Worm (Caenorhabditis elegans) whole organism, young adult: ENCODE data around the gene R74.2.
A peak's percentile ranks its signal among the peaks of the same experiment; 100 is the strongest.

ENCODE experiments used
- B0336.3 ChIP-seq: fragments of 200-800 bp; sonication (Bioruptor generic); IDR thresholded peaks from 2 replicates; pipeline ENCODE4 v1.3.6; 2022; ENCODE audit warnings: missing genetic modification characterization, missing compliant biosample characterization
- F10E7.11 ChIP-seq: sonication (generic microtip); optimal IDR thresholded peaks from 2 replicates; lab custom pipeline; 2017; ENCODE audit warnings: mild to moderate bottlenecking, missing genetic modification characterization, moderate library complexity, missing compliant biosample characterization
- F23B12.7 ChIP-seq: sonication (generic microtip); optimal IDR thresholded peaks from 2 replicates; lab custom pipeline; 2017; ENCODE audit warnings: missing genetic modification characterization, mild to moderate bottlenecking, missing compliant biosample characterization, antibody characterized with exemption, moderate library complexity; ENCODE audit not compliant: insufficient read depth
- F33H1.4 ChIP-seq: fragments of 200-800 bp; sonication (Bioruptor generic); IDR thresholded peaks from 2 replicates; pipeline ENCODE4 v1.3.6; 2022; ENCODE audit warnings: missing genetic modification reagents, missing genetic modification characterization, missing compliant biosample characterization
- F39B2.1 ChIP-seq: fragments of 200-800 bp; sonication (Bioruptor generic); IDR thresholded peaks from 2 replicates; pipeline ENCODE4 v1.3.6; 2022; ENCODE audit warnings: missing genetic modification reagents, missing genetic modification characterization, missing compliant biosample characterization
- F57C9.4 ChIP-seq: sonication (generic microtip); optimal IDR thresholded peaks from 2 replicates; lab custom pipeline; 2017; ENCODE audit warnings: mild to moderate bottlenecking, missing genetic modification characterization, missing compliant biosample characterization
- Y53G8AR.9 ChIP-seq: fragments of 200-800 bp; sonication (Bioruptor generic); conservative IDR thresholded peaks from 2 replicates; pipeline ENCODE4 v1.3.6; 2022; ENCODE audit warnings: missing genetic modification reagents, missing genetic modification characterization, missing compliant biosample characterization
- Y95B8A.8 ChIP-seq: fragments of 200-800 bp; sonication (Bioruptor generic); IDR thresholded peaks from 2 replicates; pipeline ENCODE4 v1.3.6; 2022; ENCODE audit warnings: missing genetic modification reagents, missing genetic modification characterization, missing compliant biosample characterization
- akir-1 ChIP-seq: fragments of 200-800 bp; sonication (Bioruptor generic); optimal IDR thresholded peaks from 2 replicates; lab custom pipeline; 2018; ENCODE audit warnings: mild to moderate bottlenecking, missing genetic modification characterization, moderate library complexity, missing compliant biosample characterization
- aptf-3 ChIP-seq: fragments of 200-800 bp; sonication (Bioruptor generic); IDR thresholded peaks from 2 replicates; pipeline ENCODE4 v1.3.6; 2022; ENCODE audit warnings: missing genetic modification characterization, missing compliant biosample characterization
- atf-7 ChIP-seq: sonication (generic microtip); optimal IDR thresholded peaks from 2 replicates; lab custom pipeline; 2017; ENCODE audit warnings: mild to moderate bottlenecking, missing genetic modification characterization, missing compliant biosample characterization
- athp-1 ChIP-seq: sonication (generic microtip); optimal IDR thresholded peaks from 2 replicates; lab custom pipeline; 2017; ENCODE audit warnings: mild to moderate bottlenecking, missing genetic modification characterization, missing compliant biosample characterization
- attf-6 ChIP-seq: fragments of 200-800 bp; sonication (Bioruptor generic); IDR thresholded peaks from 2 replicates; pipeline ENCODE4 v1.3.6; 2022; ENCODE audit warnings: missing genetic modification reagents, missing genetic modification characterization, missing compliant biosample characterization
- bed-2 ChIP-seq: fragments of 200-800 bp; sonication (Bioruptor generic); IDR thresholded peaks from 2 replicates; pipeline ENCODE4 v1.3.6; 2022; ENCODE audit warnings: missing genetic modification reagents, missing genetic modification characterization, missing compliant biosample characterization
- ccch-3 ChIP-seq: fragments of 200-800 bp; sonication (Bioruptor generic); optimal IDR thresholded peaks from 2 replicates; lab custom pipeline; 2018; ENCODE audit warnings: mild to moderate bottlenecking, missing genetic modification characterization, missing compliant biosample characterization
- cebp-1 ChIP-seq, 2 experiments: fragments of 200-800 bp in 1 of 2; sonication (Bioruptor generic) in 1 of 2; sonication (generic microtip) in 1 of 2; IDR thresholded peaks in 1 of 2; optimal IDR thresholded peaks in 1 of 2; 2 replicates each; pipeline versions ENCODE4 v1.3.6 to Lab custom; 2017 to 2022; ENCODE audit warnings: missing compliant biosample characterization in 2 of 2, missing genetic modification characterization in 2 of 2, mild to moderate bottlenecking in 1 of 2, missing genetic modification reagents in 1 of 2, moderate library complexity in 1 of 2
- ceh-27 ChIP-seq: fragments of 200-800 bp; sonication (Bioruptor generic); optimal IDR thresholded peaks from 2 replicates; lab custom pipeline; 2018; ENCODE audit warnings: mild to moderate bottlenecking, missing genetic modification characterization, moderate library complexity, missing compliant biosample characterization
- ceh-79 ChIP-seq: sonication (generic microtip); optimal IDR thresholded peaks from 2 replicates; lab custom pipeline; 2017; ENCODE audit warnings: mild to moderate bottlenecking, missing genetic modification characterization, missing compliant biosample characterization
- ekl-4 ChIP-seq: fragments of 200-800 bp; sonication (Bioruptor generic); IDR thresholded peaks from 2 replicates; pipeline ENCODE4 v1.3.6; 2022; ENCODE audit warnings: missing genetic modification reagents, missing genetic modification characterization, missing compliant biosample characterization
- hmg-1.2 ChIP-seq: fragments of 200-800 bp; sonication (Bioruptor generic); IDR thresholded peaks from 2 replicates; pipeline ENCODE4 v1.3.6; 2022; ENCODE audit warnings: missing genetic modification reagents, missing genetic modification characterization, missing compliant biosample characterization
- hsf-1 ChIP-seq: fragments of 200-800 bp; sonication (Bioruptor generic); IDR thresholded peaks from 2 replicates; pipeline ENCODE4 v1.3.6; 2022; ENCODE audit warnings: missing genetic modification reagents, missing genetic modification characterization, missing compliant biosample characterization
- let-526 ChIP-seq: fragments of 200-800 bp; sonication (Bioruptor generic); IDR thresholded peaks from 2 replicates; pipeline ENCODE4 v1.3.6; 2022; ENCODE audit warnings: missing genetic modification reagents, missing genetic modification characterization, missing compliant biosample characterization
- let-607 ChIP-seq, 2 experiments: fragments of 200-800 bp in 1 of 2; sonication (Bioruptor generic) in 1 of 2; sonication (generic microtip) in 1 of 2; optimal IDR thresholded peaks; 2 replicates each; lab custom pipeline; 2016 to 2018; ENCODE audit warnings: mild to moderate bottlenecking in 2 of 2, missing compliant biosample characterization in 2 of 2, missing genetic modification characterization in 2 of 2, moderate library complexity in 2 of 2, missing genotype in 1 of 2
- lin-35 ChIP-seq, 3 experiments: fragments of 150-350 bp in 2 of 3; sonication (generic microtip) in 1 of 3; optimal IDR thresholded peaks; 2 replicates each; lab custom pipeline; 2014 to 2018; ENCODE audit warnings: missing biosample characterization in 3 of 3, missing genetic modification characterization in 3 of 3, missing genetic modification reagents in 3 of 3
- lin-54 ChIP-seq: fragments of 200-800 bp; sonication (Bioruptor generic); optimal IDR thresholded peaks from 2 replicates; lab custom pipeline; 2018; ENCODE audit warnings: mild to moderate bottlenecking, missing genetic modification characterization, missing compliant biosample characterization
- lsl-1 ChIP-seq: fragments of 200-800 bp; sonication (Bioruptor generic); optimal IDR thresholded peaks from 2 replicates; lab custom pipeline; 2018; ENCODE audit warnings: mild to moderate bottlenecking, missing genetic modification characterization, moderate library complexity, missing compliant biosample characterization
- madf-3 ChIP-seq: fragments of 200-800 bp; sonication (Bioruptor generic); IDR thresholded peaks from 2 replicates; pipeline ENCODE4 v1.3.6; 2022; ENCODE audit warnings: missing genetic modification reagents, missing genetic modification characterization, missing compliant biosample characterization
- madf-6 ChIP-seq: fragments of 200-800 bp; sonication (Bioruptor generic); IDR thresholded peaks from 2 replicates; pipeline ENCODE4 v1.3.6; 2022; ENCODE audit warnings: missing genetic modification reagents, missing genetic modification characterization, missing compliant biosample characterization
- snpc-4 ChIP-seq, 5 experiments: fragments of 150-350 bp in 1 of 5; sonication (generic microtip) in 4 of 5; optimal IDR thresholded peaks; 2 replicates each; lab custom pipeline; 2014 to 2018; ENCODE audit warnings: missing genetic modification characterization in 5 of 5, missing biosample characterization in 3 of 5, antibody characterized with exemption in 2 of 5, mild to moderate bottlenecking in 2 of 5, missing compliant biosample characterization in 2 of 5, missing genotype in 2 of 5, moderate library complexity in 2 of 5, missing genetic modification reagents in 1 of 5
- zfh-2 ChIP-seq: fragments of 200-800 bp; sonication (Bioruptor generic); conservative IDR thresholded peaks from 2 replicates; pipeline ENCODE4 v1.3.6; 2022; ENCODE audit warnings: missing genetic modification reagents, missing genetic modification characterization, missing compliant biosample characterization
- zim-3 ChIP-seq: sonication (generic microtip); optimal IDR thresholded peaks from 2 replicates; lab custom pipeline; 2017; ENCODE audit warnings: mild to moderate bottlenecking, missing genetic modification characterization, moderate library complexity, missing compliant biosample characterization
- ztf-18 ChIP-seq: sonication (generic microtip); optimal IDR thresholded peaks from 2 replicates; lab custom pipeline; 2016; ENCODE audit warnings: missing genotype, mild to moderate bottlenecking, missing genetic modification characterization, missing compliant biosample characterization
- ztf-22 ChIP-seq: fragments of 200-800 bp; sonication (Bioruptor generic); optimal IDR thresholded peaks from 2 replicates; lab custom pipeline; 2018; ENCODE audit warnings: mild to moderate bottlenecking, missing genetic modification characterization, moderate library complexity, missing compliant biosample characterization
- ztf-6 ChIP-seq: fragments of 200-800 bp; sonication (Bioruptor generic); IDR thresholded peaks from 2 replicates; pipeline ENCODE4 v1.3.6; 2022; ENCODE audit warnings: missing genetic modification reagents, missing genetic modification characterization, missing compliant biosample characterization

The R74.2 gene

DNA sequence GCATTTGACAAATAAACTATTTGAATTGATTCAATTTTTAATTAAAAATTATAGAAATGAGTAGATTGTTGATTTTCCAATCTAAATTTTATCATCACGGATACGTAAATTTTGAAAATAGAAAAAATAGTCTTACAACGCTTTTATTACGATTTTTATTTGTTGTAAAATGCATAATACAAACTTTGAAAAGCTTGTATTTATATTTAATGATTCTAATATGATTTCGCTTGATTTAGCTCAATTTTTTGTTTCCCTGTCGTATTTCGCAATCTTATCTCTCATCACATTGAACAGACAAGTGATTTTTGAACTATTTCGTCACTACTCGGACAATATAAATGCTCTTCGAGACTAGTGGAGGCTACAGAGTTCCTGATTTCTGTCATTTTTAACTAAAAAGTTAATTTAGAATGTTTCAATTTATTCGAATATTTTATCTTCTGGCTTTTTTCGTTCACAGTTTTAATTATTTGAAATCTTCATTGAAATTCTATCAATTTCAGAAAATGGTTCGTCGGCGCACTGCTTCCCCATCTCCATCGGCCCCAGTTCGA lies 36.3 kb upstream of the R74.2 start, which contains the start of the genes wht-3 and har-1:
Gene wht-3 (minus strand): TSS at position 51 of the 557 bp plus-strand sequence.
Gene har-1 (plus strand): TSS at position 507 of the 557 bp plus-strand sequence.
- TF ChIP-seq snpc-4 (GFP tag; optimal IDR thresholded peaks at IDR 0.05; lab: Kevin White, UChicago) (no peak), snpc-4 (tag; optimal IDR thresholded peaks at IDR 0.05; lab: Kevin White, UChicago) (no peak), let-526 (GFP tag; lab: Robert Waterston, UW) (no peak), lin-35 (GFP tag; optimal IDR thresholded peaks at IDR 0.05; lab: Kevin White, UChicago) (no peak), madf-6 (GFP tag; lab: Robert Waterston, UW) (peak; percentile 34), B0336.3 (GFP tag; lab: Robert Waterston, UW) (0 out of 2 replicates have a peak, but pooled peaks have one; percentile 35), Y95B8A.8 (GFP tag; lab: Robert Waterston, UW) (no peak), hmg-1.2 (0 out of 2 replicates have a peak, but pooled peaks have one; percentile 4), ceh-79 (tag; lab: Kevin White, UChicago) (peak; percentile 74), F23B12.7 (no peak), let-607 (tag; optimal IDR thresholded peaks at IDR 0.05; lab: Kevin White, UChicago) (no peak), aptf-3 (no peak), hsf-1 (GFP tag; lab: Robert Waterston, UW) (peak; percentile 60; the same call in 1 of the 2 replicates), F57C9.4 (tag; lab: Kevin White, UChicago) (no peak), athp-1 (tag; lab: Kevin White, UChicago) (no peak), ceh-27 (GFP tag; lab: Kevin White, UChicago) (no peak), cebp-1 (GFP tag; IDR thresholded peaks at IDR 0.05; lab: Robert Waterston, UW) (peak; percentile 91), cebp-1 (tag; optimal IDR thresholded peaks at IDR 0.05; lab: Kevin White, UChicago) (peak; percentile 98), ztf-22 (GFP tag; lab: Kevin White, UChicago) (no peak), ekl-4 (0 out of 2 replicates have a peak, but pooled peaks have one; percentile 37), atf-7 (peak; percentile 36), lin-54 (GFP tag; lab: Kevin White, UChicago) (peak; percentile 28), F39B2.1 (GFP tag; lab: Robert Waterston, UW) (0 out of 2 replicates have a peak, but pooled peaks have one; percentile 15), zim-3 (tag; lab: Kevin White, UChicago) (no peak), akir-1 (GFP tag; lab: Kevin White, UChicago) (no peak), F10E7.11 (tag; lab: Kevin White, UChicago) (no peak), Y53G8AR.9 (GFP tag; lab: Robert Waterston, UW) (no peak)
- TF ChIP-seq, all 124 proteins: peak for 10

ce11 chrIII:4152309-4152708 lies 35.7 kb upstream of the R74.2 start:
- TF ChIP-seq F23B12.7 (no peak), zfh-2 (GFP tag; lab: Robert Waterston, UW) (peak; percentile 72; the same call in 1 of the 2 replicates)

DNA sequence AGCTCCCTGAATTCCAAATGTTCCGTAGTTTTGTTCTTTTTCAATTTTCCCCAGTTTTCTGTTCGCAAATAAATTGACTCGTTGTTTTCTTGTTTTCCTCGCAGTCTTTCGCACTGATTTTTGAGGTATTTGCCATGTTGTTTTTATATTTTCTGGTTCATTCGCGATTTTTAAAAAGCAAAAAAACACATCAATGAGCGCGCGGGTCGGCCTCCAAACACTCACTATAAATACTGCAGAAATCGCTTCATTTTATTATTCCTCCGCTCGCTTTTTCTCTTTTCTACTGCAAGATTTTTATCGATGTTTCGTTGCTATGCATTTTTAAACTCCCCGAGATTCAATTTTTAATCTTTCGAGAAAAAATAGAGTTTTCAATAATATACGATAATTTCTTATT lies 35.1 kb upstream of the R74.2 start:
- no peak for TF ChIP-seq cebp-1 (GFP tag; IDR thresholded peaks at IDR 0.05; lab: Robert Waterston, UW)
- TF ChIP-seq cebp-1 (tag; optimal IDR thresholded peaks at IDR 0.05; lab: Kevin White, UChicago), result peak; percentile 20
- TF ChIP-seq lin-35 (GFP tag; optimal IDR thresholded peaks at IDR 0.05; lab: Kevin White, UChicago), result peak in 1 of 3 experiments; percentile 41
- no peak for TF ChIP-seq bed-2 (GFP tag; lab: Robert Waterston, UW)
- 0 out of 2 replicates have a peak, but pooled peaks have one; percentile 18 for TF ChIP-seq Y95B8A.8 (GFP tag; lab: Robert Waterston, UW)
- 0 out of 2 replicates have a peak, but pooled peaks have one; percentile 33 for TF ChIP-seq madf-3 (GFP tag; lab: Robert Waterston, UW)
- TF ChIP-seq, all 124 proteins: peak for 4

DNA sequence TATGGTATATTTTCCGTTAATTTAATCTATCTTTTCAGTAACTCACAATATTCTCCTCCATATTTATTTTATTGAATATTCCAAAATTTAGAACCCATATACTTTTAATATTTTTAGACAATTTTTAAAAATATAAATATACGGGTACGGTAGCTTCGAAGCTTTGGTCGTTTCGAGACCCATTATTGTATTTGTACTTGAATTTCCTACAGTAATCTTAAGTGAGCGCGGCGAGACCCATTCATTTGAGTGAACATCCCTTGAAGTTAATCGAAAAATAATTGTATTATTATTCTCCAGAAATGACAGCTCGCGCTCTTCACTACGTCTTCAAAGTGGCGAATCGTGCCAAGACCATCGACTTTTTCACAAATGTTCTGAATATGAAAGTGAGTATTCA lies 34.7 kb upstream of the R74.2 start, which contains the start of gene glod-4:
Gene glod-4 (plus strand): TSS at position 301 of the 400 bp plus-strand sequence.
- TF ChIP-seq ztf-18 (no peak), ceh-27 (GFP tag; lab: Kevin White, UChicago) (no peak), ztf-6 (no peak), ccch-3 (no peak), attf-6 (no peak), lsl-1 (peak; percentile 16), F33H1.4 (GFP tag; lab: Robert Waterston, UW) (0 out of 2 replicates have a peak, but pooled peaks have one; percentile 12)
